Worm (Caenorhabditis elegans) whole organism, late embryonic: Measurements from ENCODE around the gene Y71H2AM.11.

Experiments used
- K09A11.1 ChIP-seq: sonication (generic microtip); optimal IDR thresholded peaks from 2 replicates; lab custom pipeline; 2017; ENCODE audit warnings: antibody characterized with exemption, mild to moderate bottlenecking, missing genetic modification characterization, missing compliant biosample characterization; ENCODE audit not compliant: insufficient read depth
- T23F11.4 ChIP-seq: fragments of 200-800 bp; sonication (Bioruptor generic); optimal IDR thresholded peaks from 2 replicates; lab custom pipeline; 2018; ENCODE audit warnings: mild to moderate bottlenecking, missing genetic modification characterization, missing compliant biosample characterization
- ahr-1 ChIP-seq: sonication (generic microtip); optimal IDR thresholded peaks from 2 replicates; lab custom pipeline; 2016; ENCODE audit warnings: missing genetic modification characterization, missing compliant biosample characterization
- ceh-14 ChIP-seq: sonication (generic microtip); optimal IDR thresholded peaks from 2 replicates; lab custom pipeline; 2016; ENCODE audit warnings: missing genotype, missing genetic modification characterization, missing compliant biosample characterization
- ceh-2 ChIP-seq: sonication (generic microtip); optimal IDR thresholded peaks from 2 replicates; lab custom pipeline; 2016; ENCODE audit warnings: missing genotype, missing genetic modification characterization, missing compliant biosample characterization
- ceh-24 ChIP-seq: sonication (generic microtip); optimal IDR thresholded peaks from 2 replicates; lab custom pipeline; 2016; ENCODE audit warnings: mild to moderate bottlenecking, missing genetic modification characterization, missing compliant biosample characterization
- ceh-34 ChIP-seq: sonication (generic microtip); optimal IDR thresholded peaks from 2 replicates; lab custom pipeline; 2016; ENCODE audit warnings: mild to moderate bottlenecking, missing genetic modification characterization, missing compliant biosample characterization
- ceh-48 ChIP-seq: sonication (generic microtip); optimal IDR thresholded peaks from 2 replicates; lab custom pipeline; 2016; ENCODE audit warnings: missing genetic modification characterization, inconsistent platforms, missing compliant biosample characterization
- ceh-6 ChIP-seq: fragments of 200-800 bp; sonication (Bioruptor generic); optimal IDR thresholded peaks from 2 replicates; lab custom pipeline; 2018; ENCODE audit warnings: mild to moderate bottlenecking, missing genetic modification characterization, missing compliant biosample characterization
- che-1 ChIP-seq: sonication (generic microtip); optimal IDR thresholded peaks from 2 replicates; lab custom pipeline; 2016; ENCODE audit warnings: mild to moderate bottlenecking, missing genetic modification characterization, missing compliant biosample characterization
- dve-1 ChIP-seq: sonication (generic microtip); optimal IDR thresholded peaks from 2 replicates; lab custom pipeline; 2017; ENCODE audit warnings: antibody characterized with exemption, mild to moderate bottlenecking, missing genetic modification characterization, missing compliant biosample characterization
- elt-2 ChIP-seq: sonication (generic microtip); optimal IDR thresholded peaks from 2 replicates; lab custom pipeline; 2016; ENCODE audit warnings: missing genetic modification reagents, missing genetic modification characterization, missing compliant biosample characterization
- elt-4 ChIP-seq: sonication (generic microtip); optimal IDR thresholded peaks from 2 replicates; lab custom pipeline; 2016; ENCODE audit warnings: missing genetic modification characterization, missing compliant biosample characterization
- fax-1 ChIP-seq: sonication (generic microtip); optimal IDR thresholded peaks from 2 replicates; lab custom pipeline; 2016; ENCODE audit warnings: missing genotype, missing genetic modification characterization, missing compliant biosample characterization
- fkh-10 ChIP-seq: fragments of 150-350 bp; optimal IDR thresholded peaks from 2 replicates; lab custom pipeline; 2014; ENCODE audit warnings: missing biosample characterization, missing genetic modification reagents, missing genetic modification characterization
- gmeb-2 ChIP-seq: sonication (generic microtip); optimal IDR thresholded peaks from 2 replicates; lab custom pipeline; 2016; ENCODE audit warnings: missing genetic modification characterization, inconsistent platforms, missing compliant biosample characterization
- hlh-15 ChIP-seq: sonication (generic microtip); optimal IDR thresholded peaks from 2 replicates; lab custom pipeline; 2016; ENCODE audit warnings: missing genetic modification characterization, missing compliant biosample characterization
- hlh-6 ChIP-seq: sonication (generic microtip); optimal IDR thresholded peaks from 2 replicates; lab custom pipeline; 2016; ENCODE audit warnings: missing genotype, missing genetic modification characterization, missing compliant biosample characterization
- nfya-1 ChIP-seq: sonication (generic microtip); optimal IDR thresholded peaks from 2 replicates; lab custom pipeline; 2017; ENCODE audit warnings: missing genetic modification characterization, mild to moderate bottlenecking, missing compliant biosample characterization, antibody characterized with exemption, moderate library complexity
- nhr-11 ChIP-seq: fragments of 150-350 bp; optimal IDR thresholded peaks from 2 replicates; lab custom pipeline; 2014; ENCODE audit warnings: missing biosample characterization, missing genetic modification characterization
- npax-4 ChIP-seq: sonication (generic microtip); optimal IDR thresholded peaks from 2 replicates; lab custom pipeline; 2016; ENCODE audit warnings: missing genetic modification characterization, missing compliant biosample characterization
- odd-2 ChIP-seq: sonication (generic microtip); optimal IDR thresholded peaks from 2 replicates; lab custom pipeline; 2017; ENCODE audit warnings: antibody characterized with exemption, mild to moderate bottlenecking, missing genetic modification characterization, missing compliant biosample characterization
- pat-9 ChIP-seq: fragments of 200-800 bp; sonication (Bioruptor generic); optimal IDR thresholded peaks from 2 replicates; lab custom pipeline; 2018; ENCODE audit warnings: mild to moderate bottlenecking, missing genetic modification characterization, moderate library complexity, missing compliant biosample characterization
- pax-1 ChIP-seq: fragments of 150-350 bp; optimal IDR thresholded peaks from 2 replicates; lab custom pipeline; 2014; ENCODE audit warnings: missing biosample characterization, missing genetic modification characterization
- pqm-1 ChIP-seq: sonication (generic microtip); optimal IDR thresholded peaks from 2 replicates; lab custom pipeline; 2016; ENCODE audit warnings: missing genetic modification characterization, missing compliant biosample characterization
- pros-1 ChIP-seq: fragments of 150-350 bp; optimal IDR thresholded peaks from 2 replicates; lab custom pipeline; 2014; ENCODE audit warnings: missing biosample characterization, missing genetic modification reagents, missing genetic modification characterization
- sdc-2 ChIP-seq: sonication (generic microtip); optimal IDR thresholded peaks from 2 replicates; lab custom pipeline; 2016; ENCODE audit warnings: missing genotype, missing genetic modification characterization, missing compliant biosample characterization
- sox-2 ChIP-seq: fragments of 200-800 bp; sonication (Bioruptor generic); IDR thresholded peaks from 2 replicates; pipeline ENCODE4 v1.3.6; 2022; ENCODE audit warnings: missing genetic modification reagents, missing genetic modification characterization, missing compliant biosample characterization
- syd-9 ChIP-seq: sonication (generic microtip); optimal IDR thresholded peaks from 2 replicates; lab custom pipeline; 2016; ENCODE audit warnings: mild to moderate bottlenecking, missing genetic modification characterization, moderate library complexity, missing compliant biosample characterization
- unc-42 ChIP-seq: sonication (generic microtip); optimal IDR thresholded peaks from 2 replicates; lab custom pipeline; 2016; ENCODE audit warnings: missing genotype, missing genetic modification characterization, missing compliant biosample characterization
- unc-86 ChIP-seq: sonication (generic microtip); optimal IDR thresholded peaks from 2 replicates; lab custom pipeline; 2016; ENCODE audit warnings: missing genetic modification characterization, missing compliant biosample characterization

Y71H2AM.11 gene

DNA sequence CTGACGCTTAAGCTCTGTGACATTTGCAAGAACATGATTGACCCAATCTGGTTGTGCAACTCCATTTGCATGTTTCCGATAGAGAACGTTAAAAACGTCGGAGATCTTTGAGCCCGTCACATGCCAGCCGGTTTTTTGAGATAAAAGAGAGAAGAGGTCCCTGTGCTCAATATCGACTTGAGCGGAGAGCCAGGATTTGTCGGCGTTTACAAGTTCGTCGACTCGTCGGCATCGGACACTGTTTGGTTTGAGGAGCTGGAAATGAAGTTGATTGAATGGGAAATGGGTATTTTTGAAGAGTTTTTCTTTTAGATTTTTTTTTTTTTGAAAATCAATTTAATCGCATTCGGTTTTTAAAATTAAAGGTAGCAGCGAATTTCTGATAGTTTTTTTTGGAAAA is 33.2 kb upstream of the Y71H2AM.11 start:
- TF ChIP-seq gmeb-2 (tag; lab: Kevin White, UChicago) (no peak), nfya-1 (tag; lab: Kevin White, UChicago) (no peak), sox-2 (GFP tag; lab: Robert Waterston, UW) (no peak), sdc-2 (tag; lab: Kevin White, UChicago) (no peak), elt-4 (tag; lab: Kevin White, UChicago) (no peak), fax-1 (tag; lab: Kevin White, UChicago) (no peak), odd-2 (tag; lab: Kevin White, UChicago) (no peak), che-1 (no peak), ceh-24 (tag; lab: Kevin White, UChicago) (no peak), hlh-6 (tag; lab: Kevin White, UChicago) (no peak), nhr-11 (tag; lab: Kevin White, UChicago) (no peak)

- TF ChIP-seq T23F11.4 (GFP tag; lab: Kevin White, UChicago) = no peak
- TF ChIP-seq dve-1 = peak; percentile 72
Measured at ce11 chrIII:2757478-2757877, 32.6 kb upstream of the Y71H2AM.11 start.

- TF ChIP-seq ahr-1 (tag; lab: Kevin White, UChicago) = no peak
- TF ChIP-seq pax-1 (tag; lab: Kevin White, UChicago) = no peak
- no peak for TF ChIP-seq sox-2 (GFP tag; lab: Robert Waterston, UW)
Measured at ce11 chrIII:2756260-2756659, 31.4 kb upstream of the Y71H2AM.11 start, which contains the start of gene gldi-9. Gene gldi-9, minus strand, starts transcription at chrIII:2756360.

DNA sequence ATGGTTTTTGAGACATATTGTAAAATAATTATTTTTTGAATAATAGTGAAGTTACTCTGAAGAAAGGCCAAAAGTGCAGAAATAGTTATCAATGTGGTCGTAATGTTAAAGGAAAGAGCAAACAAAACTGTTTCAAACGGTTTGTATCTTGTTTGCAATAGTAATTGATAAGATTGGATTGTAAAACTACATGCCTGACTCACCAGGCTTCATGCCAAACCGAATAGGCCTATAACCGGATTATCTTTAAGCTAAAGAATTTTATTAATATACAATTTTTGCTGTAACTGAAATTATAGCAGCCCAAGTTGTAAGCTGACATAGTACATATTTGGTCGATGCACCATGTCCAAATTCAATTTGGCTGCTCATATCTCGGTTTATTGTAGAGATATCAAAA is 21.7 kb upstream of the Y71H2AM.11 start, which contains the start of gene Y71H2AM.14:
Gene Y71H2AM.14, minus strand, starts transcription at position 101 of the 400 bp plus-strand sequence.
- no peak for TF ChIP-seq ceh-34 (tag; lab: Kevin White, UChicago)
- no peak for TF ChIP-seq fkh-10 (GFP tag; lab: Kevin White, UChicago)
- no peak for TF ChIP-seq unc-42 (tag; lab: Kevin White, UChicago)
- no peak for TF ChIP-seq ceh-14 (tag; lab: Kevin White, UChicago)
- no peak for TF ChIP-seq unc-86
- no peak for TF ChIP-seq pros-1 (tag; lab: Kevin White, UChicago)

- TF ChIP-seq elt-2 (tag; lab: Kevin White, UChicago) (peak; percentile 56), pat-9 (tag; lab: Kevin White, UChicago) (no peak), ceh-48 (tag; lab: Kevin White, UChicago) (no peak), K09A11.1 (tag; lab: Kevin White, UChicago) (no peak)
Measured at ce11 chrIII:2739469-2739868, 14.6 kb upstream of the Y71H2AM.11 start, which contains the start of gene cest-25. Gene cest-25, minus strand, starts transcription at chrIII:2739531.

- TF ChIP-seq hlh-15 (tag; lab: Kevin White, UChicago) (no peak), ahr-1 (tag; lab: Kevin White, UChicago) (no peak), ceh-2 (tag; lab: Kevin White, UChicago) (no peak), pat-9 (tag; lab: Kevin White, UChicago) (no peak), npax-4 (tag; lab: Kevin White, UChicago) (no peak), pqm-1 (tag; lab: Kevin White, UChicago) (no peak), ceh-24 (tag; lab: Kevin White, UChicago) (no peak), ceh-6 (no peak), syd-9 (tag; lab: Kevin White, UChicago) (no peak)
Measured at ce11 chrIII:2733606-2734183, 8.8 kb upstream of the Y71H2AM.11 start, which contains the start of gene Y71H2AM.12. Gene Y71H2AM.12, minus strand, starts transcription at chrIII:2734091.
